Worm (Caenorhabditis elegans) whole organism, L1 larva: ENCODE measurements around the gene spe-17.
A peak's percentile ranks its signal among the peaks of the same experiment; 100 is the strongest.

Experiments used
- C16A3.4 ChIP-seq: fragments of 150-350 bp; optimal IDR thresholded peaks from 2 replicates; lab custom pipeline; 2014; ENCODE audit warnings: missing biosample characterization, missing genetic modification characterization
- C34B4.2 ChIP-seq: sonication (generic microtip); optimal IDR thresholded peaks from 2 replicates; lab custom pipeline; 2017; ENCODE audit warnings: mild to moderate bottlenecking, missing genetic modification characterization, missing compliant biosample characterization
- Y116A8C.19 ChIP-seq: sonication (generic microtip); optimal IDR thresholded peaks from 2 replicates; lab custom pipeline; 2016; ENCODE audit warnings: missing compliant biosample characterization, missing genetic modification characterization, borderline replicate concordance
- ama-1 ChIP-seq: fragments of 150-350 bp; optimal IDR thresholded peaks from 2 replicates; lab custom pipeline; 2014
- blmp-1 ChIP-seq: fragments of 150-350 bp; optimal IDR thresholded peaks from 2 replicates; lab custom pipeline; 2014; ENCODE audit warnings: missing biosample characterization, missing genetic modification characterization
- dpl-1 ChIP-seq, 3 experiments: fragments of 150-350 bp in 2 of 3; sonication (generic microtip) in 1 of 3; optimal IDR thresholded peaks; 2 replicates each; lab custom pipeline; 2014 to 2017; ENCODE audit warnings: missing biosample characterization in 3 of 3, missing genetic modification characterization in 3 of 3, missing genetic modification reagents in 3 of 3
- dsc-1 ChIP-seq: sonication (generic microtip); optimal IDR thresholded peaks from 2 replicates; lab custom pipeline; 2016; ENCODE audit warnings: mild to moderate bottlenecking, missing genetic modification characterization, missing compliant biosample characterization
- efl-1 ChIP-seq, 4 experiments: fragments of 150-350 bp; optimal IDR thresholded peaks in 3 of 4; peaks in 1 of 4; 1 replicate in 1 of 4; 2 replicates in 3 of 4; lab custom pipeline; 2014; ENCODE audit warnings: missing biosample characterization in 2 of 4, missing genetic modification characterization in 2 of 4, missing genetic modification reagents in 2 of 4
- efl-3 ChIP-seq: fragments of 200-800 bp; sonication (Bioruptor generic); optimal IDR thresholded peaks from 2 replicates; lab custom pipeline; 2018; ENCODE audit warnings: mild to moderate bottlenecking, missing genetic modification characterization, missing compliant biosample characterization
- egl-13 ChIP-seq: sonication (generic microtip); optimal IDR thresholded peaks from 2 replicates; lab custom pipeline; 2016; ENCODE audit warnings: missing genotype, missing genetic modification reagents, missing genetic modification characterization, missing compliant biosample characterization
- ets-5 ChIP-seq: fragments of 200-800 bp; sonication (Bioruptor generic); IDR thresholded peaks from 2 replicates; pipeline ENCODE4 v1.3.6; 2022; ENCODE audit warnings: missing genetic modification characterization, missing compliant biosample characterization
- fkh-10 ChIP-seq: sonication (generic microtip); optimal IDR thresholded peaks from 2 replicates; lab custom pipeline; 2017; ENCODE audit warnings: missing biosample characterization, missing genetic modification reagents, missing genetic modification characterization
- fkh-8 ChIP-seq: sonication (generic microtip); optimal IDR thresholded peaks from 2 replicates; lab custom pipeline; 2016; ENCODE audit warnings: mild to moderate bottlenecking, missing genetic modification characterization, missing compliant biosample characterization
- fos-1 ChIP-seq: fragments of 150-350 bp; optimal IDR thresholded peaks from 2 replicates; lab custom pipeline; 2014; ENCODE audit warnings: missing biosample characterization, missing genetic modification characterization
- grh-1 ChIP-seq: fragments of 200-800 bp; sonication (Bioruptor generic); IDR thresholded peaks from 2 replicates; pipeline ENCODE4 v1.3.6; 2022; ENCODE audit warnings: missing genetic modification reagents, missing genetic modification characterization, missing compliant biosample characterization
- hlh-17 ChIP-seq: fragments of 200-800 bp; sonication (Bioruptor generic); optimal IDR thresholded peaks from 2 replicates; lab custom pipeline; 2018; ENCODE audit warnings: missing genetic modification characterization, mild to moderate bottlenecking, missing compliant biosample characterization, moderate library complexity, borderline replicate concordance
- hlh-4 ChIP-seq: sonication (generic microtip); optimal IDR thresholded peaks from 2 replicates; lab custom pipeline; 2016; ENCODE audit warnings: mild to moderate bottlenecking, missing genetic modification characterization, missing compliant biosample characterization
- lin-13 ChIP-seq: fragments of 150-350 bp; optimal IDR thresholded peaks from 2 replicates; lab custom pipeline; 2014; ENCODE audit warnings: missing biosample characterization, missing genetic modification reagents, missing genetic modification characterization
- lin-15B ChIP-seq: fragments of 150-350 bp; sonication (generic microtip); optimal IDR thresholded peaks from 3 replicates; lab custom pipeline; 2014; ENCODE audit warnings: missing biosample characterization, missing genetic modification characterization
- mdl-1 ChIP-seq, 2 experiments: fragments of 150-350 bp; optimal IDR thresholded peaks; 2 replicates each; lab custom pipeline; 2014 to 2017; ENCODE audit warnings: missing biosample characterization in 2 of 2, missing genetic modification characterization in 2 of 2, inconsistent platforms in 1 of 2
- mep-1 ChIP-seq: fragments of 150-350 bp; optimal IDR thresholded peaks from 2 replicates; lab custom pipeline; 2014; ENCODE audit warnings: missing biosample characterization, missing genetic modification characterization
- nhr-11 ChIP-seq: fragments of 150-350 bp; optimal IDR thresholded peaks from 2 replicates; lab custom pipeline; 2014; ENCODE audit warnings: missing biosample characterization, missing genetic modification characterization
- nhr-12 ChIP-seq: sonication (generic microtip); optimal IDR thresholded peaks from 2 replicates; lab custom pipeline; 2017; ENCODE audit warnings: missing biosample characterization, missing genetic modification characterization
- nhr-19 ChIP-seq: fragments of 200-800 bp; sonication (Bioruptor generic); conservative IDR thresholded peaks from 2 replicates; pipeline ENCODE4 v1.3.6; 2022; ENCODE audit warnings: missing genetic modification characterization, missing compliant biosample characterization
- nhr-20 ChIP-seq: sonication (generic microtip); optimal IDR thresholded peaks from 2 replicates; lab custom pipeline; 2016; ENCODE audit warnings: mild to moderate bottlenecking, missing genetic modification characterization, missing compliant biosample characterization
- nhr-237 ChIP-seq: fragments of 150-350 bp; optimal IDR thresholded peaks from 2 replicates; lab custom pipeline; 2014; ENCODE audit warnings: missing biosample characterization, missing genetic modification characterization
- nhr-28 ChIP-seq: fragments of 150-350 bp; optimal IDR thresholded peaks from 2 replicates; lab custom pipeline; 2014; ENCODE audit warnings: missing biosample characterization, missing genetic modification characterization
- nhr-71 ChIP-seq: sonication (generic microtip); optimal IDR thresholded peaks from 2 replicates; lab custom pipeline; 2016; ENCODE audit warnings: mild to moderate bottlenecking, missing genetic modification characterization, moderate library complexity, missing compliant biosample characterization
- nhr-76 ChIP-seq: sonication (generic microtip); optimal IDR thresholded peaks from 2 replicates; lab custom pipeline; 2017; ENCODE audit warnings: missing biosample characterization, missing genetic modification characterization
- nhr-77 ChIP-seq: fragments of 150-350 bp; optimal IDR thresholded peaks from 2 replicates; lab custom pipeline; 2014; ENCODE audit warnings: missing biosample characterization, missing genetic modification characterization
- nhr-84 ChIP-seq: sonication (generic microtip); optimal IDR thresholded peaks from 2 replicates; lab custom pipeline; 2017; ENCODE audit warnings: missing biosample characterization, missing genetic modification characterization
- nhr-85 ChIP-seq: sonication (generic microtip); peaks from one replicate; lab custom pipeline; 2016; ENCODE audit warnings: missing genetic modification characterization, inconsistent platforms, missing compliant biosample characterization
- pax-3 ChIP-seq: fragments of 200-800 bp; sonication (Bioruptor generic); optimal IDR thresholded peaks from 2 replicates; lab custom pipeline; 2018; ENCODE audit warnings: mild to moderate bottlenecking, missing genetic modification characterization, moderate library complexity, missing compliant biosample characterization
- skn-1 ChIP-seq: fragments of 150-350 bp; optimal IDR thresholded peaks from 2 replicates; lab custom pipeline; 2014; ENCODE audit warnings: missing biosample characterization, missing genetic modification characterization
- snu-23 ChIP-seq: sonication (generic microtip); optimal IDR thresholded peaks from 2 replicates; lab custom pipeline; 2016; ENCODE audit warnings: missing genetic modification characterization, missing compliant biosample characterization
- swsn-7 ChIP-seq: sonication (generic microtip); optimal IDR thresholded peaks from 2 replicates; lab custom pipeline; 2016; ENCODE audit warnings: missing genetic modification characterization, missing compliant biosample characterization
- unc-130 ChIP-seq: fragments of 150-350 bp; optimal IDR thresholded peaks from 2 replicates; lab custom pipeline; 2017; ENCODE audit warnings: missing biosample characterization, missing genetic modification characterization, inconsistent platforms
- unc-30 ChIP-seq: sonication (generic microtip); optimal IDR thresholded peaks from 2 replicates; lab custom pipeline; 2017; ENCODE audit warnings: missing biosample characterization, missing genetic modification characterization
- unc-86 ChIP-seq: sonication (generic microtip); optimal IDR thresholded peaks from 2 replicates; lab custom pipeline; 2016; ENCODE audit warnings: missing genetic modification characterization, missing compliant biosample characterization
- vab-15 ChIP-seq: sonication (generic microtip); optimal IDR thresholded peaks from 2 replicates; lab custom pipeline; 2017; ENCODE audit warnings: missing genotype, mild to moderate bottlenecking, missing genetic modification characterization, missing compliant biosample characterization
- xbp-1 ChIP-seq: sonication (generic microtip); optimal IDR thresholded peaks from 2 replicates; lab custom pipeline; 2016; ENCODE audit warnings: missing genetic modification characterization, missing compliant biosample characterization
- ztf-11 ChIP-seq, 2 experiments: sonication (generic microtip); optimal IDR thresholded peaks; 2 replicates each; lab custom pipeline; 2016 to 2017; ENCODE audit warnings: missing genetic modification characterization in 2 of 2, missing biosample characterization in 1 of 2, missing compliant biosample characterization in 1 of 2
- ztf-4 ChIP-seq: fragments of 150-350 bp; optimal IDR thresholded peaks from 2 replicates; lab custom pipeline; 2014; ENCODE audit warnings: missing biosample characterization, missing genetic modification characterization

spe-17 gene

ce11 chrIV:12032383-12032782, 19.2 kb downstream of the spe-17 start (continued):
- TF ChIP-seq nhr-84 (tag; lab: Kevin White, UChicago) = no peak
- TF ChIP-seq fos-1 (tag; lab: Kevin White, UChicago) = peak; percentile 67
- TF ChIP-seq snu-23 (GFP tag; lab: Kevin White, UChicago) = peak; percentile 95
- TF ChIP-seq nhr-76 (tag; lab: Kevin White, UChicago) = no peak
- peak; percentile 60 to 70 (median 63) for TF ChIP-seq dpl-1 (GFP tag; optimal IDR thresholded peaks at IDR 0.05; lab: Kevin White, UChicago)
- peak; percentile 73 for TF ChIP-seq nhr-19 (GFP tag; lab: Robert Waterston, UW)
- TF ChIP-seq ztf-4 (tag; lab: Kevin White, UChicago) = peak; percentile 85
- peak; percentile 63 for TF ChIP-seq nhr-77 (tag; lab: Kevin White, UChicago)
- peak; percentile 65 for TF ChIP-seq unc-86 (tag; lab: Kevin White, UChicago)
- TF ChIP-seq C16A3.4 (tag; lab: Kevin White, UChicago) = peak; percentile 83
- peak; percentile 66 for TF ChIP-seq dsc-1 (tag; lab: Kevin White, UChicago)
- TF ChIP-seq hlh-4 (tag; lab: Kevin White, UChicago) = no peak
- peak; percentile 36 for TF ChIP-seq pax-3 (tag; lab: Kevin White, UChicago)
- peak; percentile 93 for TF ChIP-seq nhr-20 (tag; lab: Kevin White, UChicago)
- no peak for TF ChIP-seq unc-30
- TF ChIP-seq grh-1 (GFP tag; lab: Robert Waterston, UW) = peak; percentile 50
- TF ChIP-seq nhr-12 = no peak
- TF ChIP-seq unc-130 = no peak
- TF ChIP-seq nhr-71 (tag; lab: Kevin White, UChicago) = peak; percentile 92
- TF ChIP-seq ztf-11 (tag; optimal IDR thresholded peaks at IDR 0.05; lab: Kevin White, UChicago) = peak in 1 of 2 experiments; percentile 55
- TF ChIP-seq vab-15 (tag; lab: Kevin White, UChicago) = no peak
- peak; percentile 69 for TF ChIP-seq nhr-11 (tag; lab: Kevin White, UChicago)
- peak; percentile 66 for TF ChIP-seq lin-13
- TF ChIP-seq mep-1 (tag; lab: Kevin White, UChicago) = peak; percentile 93
- peak; percentile 75 for TF ChIP-seq xbp-1
- TF ChIP-seq ets-5 (GFP tag; lab: Robert Waterston, UW) = no peak
- peak; percentile 83 for TF ChIP-seq fkh-8
- TF ChIP-seq egl-13 (tag; lab: Kevin White, UChicago) = peak; percentile 27
- peak; percentile 29 for TF ChIP-seq lin-15B (tag; lab: Kevin White, UChicago)
- TF ChIP-seq efl-1 (optimal IDR thresholded peaks at IDR 0.05; lab: Kevin White, UChicago) = peak; percentile 79 to 82
- peak; percentile 67 to 92 for TF ChIP-seq efl-1 (GFP tag; optimal IDR thresholded peaks at IDR 0.05 in 1 of 2; lab: Kevin White, UChicago)
- peak in 1 of 2 experiments; percentile 86 for TF ChIP-seq mdl-1 (tag; optimal IDR thresholded peaks at IDR 0.05; lab: Kevin White, UChicago)

ce11 chrIV:12033985-12034384, 20.8 kb downstream of the spe-17 start, which contains the start of gene sqst-1:
Gene sqst-1 (plus strand): TSS chrIV:12034282.
- TF ChIP-seq nhr-77 (tag; lab: Kevin White, UChicago) = no peak
- peak; percentile 11 for TF ChIP-seq mep-1 (tag; lab: Kevin White, UChicago)
- peak; percentile 26 for TF ChIP-seq blmp-1 (tag; lab: Kevin White, UChicago)
- peak; percentile 99 for TF ChIP-seq skn-1 (tag; lab: Kevin White, UChicago)
- TF ChIP-seq, all 84 proteins: peak for 3

- TF ChIP-seq skn-1 (tag; lab: Kevin White, UChicago) = peak; percentile 7
- TF ChIP-seq C34B4.2 (tag; lab: Kevin White, UChicago) = no peak
- TF ChIP-seq ztf-4 (tag; lab: Kevin White, UChicago) = peak; percentile 4
Observed at ce11 chrIV:12034776-12035175, 21.6 kb downstream of the spe-17 start.

- TF ChIP-seq swsn-7 (tag; lab: Kevin White, UChicago) (no peak), efl-3 (GFP tag; lab: Kevin White, UChicago) (no peak), ama-1 (lab: Kevin White, UChicago) (peak; percentile 22), nhr-237 (no peak), fkh-10 (GFP tag; lab: Kevin White, UChicago) (no peak), Y116A8C.19 (no peak), nhr-85 (tag; lab: Kevin White, UChicago) (peak; percentile 4), hlh-17 (GFP tag; lab: Kevin White, UChicago) (no peak), nhr-28 (tag; lab: Kevin White, UChicago) (no peak)
Observed at ce11 chrIV:12035422-12035821, 22.2 kb downstream of the spe-17 start.
